Worm (Caenorhabditis elegans): Measurements from ENCODE around the gene C38H2.2.

DNA sequence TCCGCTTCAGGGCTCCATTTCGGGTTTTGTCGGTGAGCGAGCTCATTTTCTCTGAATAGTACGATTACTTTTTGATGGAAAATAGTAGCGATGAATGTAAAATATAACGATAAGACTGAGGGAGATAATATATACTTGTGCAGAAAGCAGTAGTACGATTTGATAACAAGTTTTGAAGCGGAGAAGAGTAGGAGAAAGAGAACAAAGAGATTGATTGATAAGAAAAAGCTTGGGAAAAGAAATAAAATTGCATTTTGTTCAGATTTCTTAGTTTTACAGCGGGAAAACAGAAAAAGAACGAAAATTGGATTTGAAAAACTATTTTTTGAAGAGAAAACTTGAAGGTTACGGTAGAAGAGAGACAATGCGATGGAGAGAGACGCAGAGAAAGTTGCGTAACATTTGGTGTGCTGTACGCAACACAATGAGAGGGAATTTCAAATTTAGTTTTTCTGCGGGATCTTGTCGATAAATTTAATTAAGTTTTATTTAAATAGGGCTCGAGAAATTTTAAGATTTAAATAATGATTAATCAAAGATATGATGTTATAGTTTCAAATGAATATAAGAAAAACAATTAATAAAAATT lies 23.9 kb upstream of the C38H2.2 start, which contains the start of gene umps-1:
- TF ChIP-seq ceh-31 (tag; optimal IDR thresholded peaks at IDR 0.05) (no peak), hlh-8 (tag; optimal IDR thresholded peaks at IDR 0.05) (no peak), ceh-9 (tag; optimal IDR thresholded peaks at IDR 0.05) (no peak), pros-1 (tag; optimal IDR thresholded peaks at IDR 0.05) (no peak), ceh-48 (tag; optimal IDR thresholded peaks at IDR 0.05) (no peak), odd-2 (tag; optimal IDR thresholded peaks at IDR 0.05) (no peak)
